Fruit fly (Drosophila melanogaster) whole organism, embryonic: ENCODE measurements around the gene CG13721.
A peak's percentile ranks its signal among the peaks of the same experiment; 100 is the strongest.

Source experiments
- Ada2b ChIP-seq: fragments of 200-800 bp; sonication (Bioruptor generic); IDR thresholded peaks from 2 replicates; pipeline ENCODE4 v1.3.6; 2022; ENCODE audit warnings: missing biosample characterization, missing genetic modification characterization
- CG10274 ChIP-seq: fragments of 200-800 bp; sonication (Bioruptor generic); optimal IDR thresholded peaks from 3 replicates; lab custom pipeline; 2017; ENCODE audit warnings: missing biosample characterization, mild to moderate bottlenecking, missing genetic modification characterization
- CG10462 ChIP-seq: fragments of 200-800 bp; sonication (Bioruptor generic); optimal IDR thresholded peaks from 2 replicates; lab custom pipeline; 2016; ENCODE audit warnings: missing biosample characterization, missing genetic modification characterization
- CG12155 ChIP-seq: fragments of 200-800 bp; sonication (Bioruptor generic); optimal IDR thresholded peaks from 3 replicates; lab custom pipeline; 2016; ENCODE audit warnings: missing biosample characterization, missing genetic modification characterization
- CG12659 ChIP-seq: fragments of 200-800 bp; sonication (Bioruptor generic); optimal IDR thresholded peaks from 3 replicates; lab custom pipeline; 2017; ENCODE audit warnings: mild to moderate bottlenecking, missing biosample characterization, missing genetic modification reagents, missing genetic modification characterization
- CG1603 ChIP-seq: fragments of 200-800 bp; sonication (Bioruptor generic); optimal IDR thresholded peaks from 2 replicates; lab custom pipeline; 2019; ENCODE audit warnings: missing biosample characterization, mild to moderate bottlenecking, missing genetic modification characterization, moderate library complexity
- CG17361 ChIP-seq: fragments of 200-800 bp; sonication (Bioruptor generic); IDR thresholded peaks from 3 replicates; pipeline ENCODE4 v1.3.6; 2022; ENCODE audit warnings: missing biosample characterization, missing genetic modification characterization
- CG18599 ChIP-seq: fragments of 200-800 bp; sonication (Bioruptor generic); optimal IDR thresholded peaks from 3 replicates; lab custom pipeline; 2017; ENCODE audit warnings: missing biosample characterization, missing genetic modification characterization, mild to moderate bottlenecking, moderate library complexity, missing genetic modification reagents
- CG2129 ChIP-seq: fragments of 200-800 bp; sonication (Bioruptor generic); IDR thresholded peaks from 2 replicates; pipeline ENCODE4 v1.3.6; 2022; ENCODE audit warnings: missing biosample characterization, missing genetic modification characterization; ENCODE audit not compliant: partially characterized antibody
- CG4707 ChIP-seq: fragments of 200-800 bp; sonication (Bioruptor generic); optimal IDR thresholded peaks from 2 replicates; lab custom pipeline; 2018; ENCODE audit warnings: missing biosample characterization, mild to moderate bottlenecking, missing genetic modification characterization, moderate library complexity
- CG7745 ChIP-seq: fragments of 200-800 bp; sonication (Bioruptor generic); optimal IDR thresholded peaks from 2 replicates; lab custom pipeline; 2018; ENCODE audit warnings: missing biosample characterization, mild to moderate bottlenecking, missing genetic modification characterization, moderate library complexity
- CG7839 ChIP-seq: fragments of 200-800 bp; sonication (Bioruptor generic); optimal IDR thresholded peaks from 3 replicates; lab custom pipeline; 2018; ENCODE audit warnings: missing biosample characterization, mild to moderate bottlenecking, missing genetic modification characterization, moderate library complexity
- CG7963 ChIP-seq: fragments of 200-800 bp; sonication (Bioruptor generic); IDR thresholded peaks from 3 replicates; pipeline ENCODE4 v1.3.6; 2022; ENCODE audit warnings: missing biosample characterization, missing genetic modification characterization; ENCODE audit not compliant: partially characterized antibody
- CG9609 ChIP-seq: fragments of 200-800 bp; sonication (Bioruptor generic); optimal IDR thresholded peaks from 3 replicates; lab custom pipeline; 2016; ENCODE audit warnings: missing biosample characterization, missing genetic modification characterization
- Dad ChIP-seq: fragments of 200-800 bp; sonication (Bioruptor generic); optimal IDR thresholded peaks from 3 replicates; lab custom pipeline; 2016; ENCODE audit warnings: missing biosample characterization, missing genetic modification characterization
- Doc3 ChIP-seq: fragments of 200-800 bp; sonication (Bioruptor generic); IDR thresholded peaks from 3 replicates; pipeline ENCODE4 v1.3.6; 2022; ENCODE audit warnings: missing biosample characterization, missing genetic modification characterization; ENCODE audit not compliant: partially characterized antibody
- Dref ChIP-seq: fragments of 200-800 bp; sonication (Bioruptor generic); IDR thresholded peaks from 2 replicates; pipeline ENCODE4 v1.3.6; 2022; ENCODE audit warnings: missing biosample characterization, missing genetic modification characterization
- Elba2 ChIP-seq: fragments of 200-800 bp; sonication (Bioruptor generic); optimal IDR thresholded peaks from 3 replicates; lab custom pipeline; 2016; ENCODE audit warnings: missing biosample characterization, missing genetic modification characterization
- HLH4C ChIP-seq: fragments of 200-800 bp; sonication (Bioruptor generic); IDR thresholded peaks from 3 replicates; pipeline ENCODE4 v1.3.6; 2022; ENCODE audit warnings: missing biosample characterization, missing genetic modification characterization; ENCODE audit not compliant: partially characterized antibody
- MTF-1 ChIP-seq: fragments of 200-800 bp; sonication (Bioruptor generic); optimal IDR thresholded peaks from 2 replicates; lab custom pipeline; 2018; ENCODE audit warnings: missing biosample characterization, mild to moderate bottlenecking, missing genetic modification characterization, borderline replicate concordance
- Mad ChIP-seq: fragments of 200-800 bp; sonication (Bioruptor generic); optimal IDR thresholded peaks from 2 replicates; lab custom pipeline; 2016; ENCODE audit warnings: missing biosample characterization, missing genetic modification characterization
- NK7.1 ChIP-seq: fragments of 200-800 bp; sonication (Bioruptor generic); optimal IDR thresholded peaks from 3 replicates; lab custom pipeline; 2016; ENCODE audit warnings: missing biosample characterization, missing genetic modification characterization
- Oli ChIP-seq: fragments of 200-800 bp; sonication (Bioruptor generic); optimal IDR thresholded peaks from 2 replicates; lab custom pipeline; 2018; ENCODE audit warnings: missing biosample characterization, mild to moderate bottlenecking, missing genetic modification characterization, moderate library complexity
- Pdp1 ChIP-seq, 2 experiments: fragments of 200-800 bp; sonication (Bioruptor generic); optimal IDR thresholded peaks; 3 replicates each; lab custom pipeline; 2016; ENCODE audit warnings: missing biosample characterization in 2 of 2, missing genetic modification characterization in 2 of 2, mild to moderate bottlenecking in 1 of 2, moderate library complexity in 1 of 2
- Rfx ChIP-seq: fragments of 200-800 bp; sonication (Bioruptor generic); IDR thresholded peaks from 2 replicates; pipeline ENCODE4 v1.3.6; 2022; ENCODE audit warnings: missing biosample characterization, missing genetic modification characterization
- Usf ChIP-seq: fragments of 200-800 bp; sonication (Bioruptor generic); optimal IDR thresholded peaks from 2 replicates; lab custom pipeline; 2017; ENCODE audit warnings: missing genotype, missing biosample characterization, missing genetic modification characterization
- Xbp1 ChIP-seq: fragments of 200-800 bp; sonication (Bioruptor generic); optimal IDR thresholded peaks from 3 replicates; lab custom pipeline; 2016; ENCODE audit warnings: missing biosample characterization, mild to moderate bottlenecking, missing genetic modification characterization
- YL-1 ChIP-seq: fragments of 200-800 bp; sonication (Bioruptor generic); optimal IDR thresholded peaks from 3 replicates; lab custom pipeline; 2017; ENCODE audit warnings: missing biosample characterization, mild to moderate bottlenecking, missing genetic modification characterization
- ab ChIP-seq: fragments of 200-800 bp; sonication (Bioruptor generic); optimal IDR thresholded peaks from 2 replicates; lab custom pipeline; 2016; ENCODE audit warnings: missing biosample characterization, missing genetic modification characterization
- ash1 ChIP-seq: fragments of 200-800 bp; sonication (Bioruptor generic); optimal IDR thresholded peaks from 2 replicates; lab custom pipeline; 2018; ENCODE audit warnings: missing biosample characterization, mild to moderate bottlenecking, missing genetic modification characterization
- az2 ChIP-seq: fragments of 200-800 bp; sonication (Bioruptor generic); optimal IDR thresholded peaks from 3 replicates; lab custom pipeline; 2016; ENCODE audit warnings: missing biosample characterization, missing genetic modification characterization
- cad ChIP-seq: fragments of >200 bp; optimal IDR thresholded peaks from 2 replicates; lab custom pipeline; 2017; ENCODE audit warnings: missing biosample characterization, missing genetic modification characterization
- chn ChIP-seq: fragments of 200-800 bp; sonication (Bioruptor generic); optimal IDR thresholded peaks from 2 replicates; lab custom pipeline; 2016; ENCODE audit warnings: missing biosample characterization, missing genetic modification characterization
- ci ChIP-seq: fragments of 200-800 bp; sonication (Bioruptor generic); IDR thresholded peaks from 3 replicates; pipeline ENCODE4 v1.3.6; 2022; ENCODE audit warnings: missing biosample characterization, missing genetic modification characterization
- corto ChIP-seq: fragments of 200-800 bp; sonication (Bioruptor generic); optimal IDR thresholded peaks from 2 replicates; lab custom pipeline; 2016; ENCODE audit warnings: missing biosample characterization, mild to moderate bottlenecking, missing genetic modification characterization, moderate library complexity
- dmrt99B ChIP-seq: fragments of 200-800 bp; sonication (Bioruptor generic); optimal IDR thresholded peaks from 2 replicates; lab custom pipeline; 2018; ENCODE audit warnings: missing biosample characterization, mild to moderate bottlenecking, missing genetic modification characterization, moderate library complexity
- gro ChIP-seq: fragments of 200-800 bp; sonication (Bioruptor generic); optimal IDR thresholded peaks from 2 replicates; lab custom pipeline; 2016; ENCODE audit warnings: missing biosample characterization, missing genetic modification characterization
- inv ChIP-seq: fragments of 200-800 bp; sonication (Bioruptor generic); IDR thresholded peaks from 2 replicates; pipeline ENCODE4 v1.3.6; 2022; ENCODE audit warnings: missing biosample characterization, missing genetic modification characterization; ENCODE audit not compliant: partially characterized antibody
- jigr1 ChIP-seq: fragments of 200-800 bp; sonication (Bioruptor generic); IDR thresholded peaks from 3 replicates; pipeline ENCODE4 v1.3.6; 2022; ENCODE audit warnings: missing biosample characterization, missing genetic modification characterization
- jing ChIP-seq: fragments of 200-800 bp; sonication (Bioruptor generic); optimal IDR thresholded peaks from 2 replicates; lab custom pipeline; 2018; ENCODE audit warnings: missing biosample characterization, mild to moderate bottlenecking, missing genetic modification characterization
- luna ChIP-seq: fragments of 200-800 bp; sonication (Bioruptor generic); optimal IDR thresholded peaks from 2 replicates; lab custom pipeline; 2016; ENCODE audit warnings: missing biosample characterization, missing genetic modification characterization
- nerfin-1 ChIP-seq: fragments of 200-800 bp; sonication (Bioruptor generic); optimal IDR thresholded peaks from 3 replicates; lab custom pipeline; 2019; ENCODE audit warnings: missing biosample characterization, mild to moderate bottlenecking, missing genetic modification characterization, moderate library complexity
- org-1 ChIP-seq: fragments of 200-800 bp; sonication (Bioruptor generic); optimal IDR thresholded peaks from 2 replicates; lab custom pipeline; 2017; ENCODE audit warnings: missing biosample characterization, missing genetic modification characterization
- pnt ChIP-seq: fragments of 200-800 bp; sonication (Bioruptor generic); optimal IDR thresholded peaks from 3 replicates; lab custom pipeline; 2016; ENCODE audit warnings: missing biosample characterization, missing genetic modification characterization
- prd ChIP-seq, 3 experiments: fragments of >200 bp in 2 of 3; fragments of 200-800 bp in 1 of 3; sonication (Bioruptor generic) in 1 of 3; optimal IDR thresholded peaks in 2 of 3; IDR thresholded peaks in 1 of 3; 2 replicates in 2 of 3; 3 replicates in 1 of 3; pipeline versions ENCODE4 v1.3.6 to Lab custom; 2017 to 2022; ENCODE audit warnings: missing biosample characterization in 1 of 3, missing genetic modification characterization in 1 of 3
- slbo ChIP-seq: fragments of 200-800 bp; sonication (Bioruptor generic); IDR thresholded peaks from 2 replicates; pipeline ENCODE4 v1.3.6; 2022; ENCODE audit warnings: missing biosample characterization, missing genetic modification characterization
- sna ChIP-seq: fragments of 200-800 bp; sonication (Bioruptor generic); IDR thresholded peaks from 2 replicates; pipeline ENCODE4 v1.3.6; 2022; ENCODE audit warnings: missing biosample characterization, missing genetic modification characterization; ENCODE audit not compliant: partially characterized antibody
- tup ChIP-seq: fragments of 200-800 bp; sonication (Bioruptor generic); optimal IDR thresholded peaks from 2 replicates; lab custom pipeline; 2016; ENCODE audit warnings: missing biosample characterization, mild to moderate bottlenecking, missing genetic modification characterization, moderate library complexity
- zen2 ChIP-seq: fragments of 200-800 bp; sonication (Bioruptor generic); IDR thresholded peaks from 3 replicates; pipeline ENCODE4 v1.3.6; 2022; ENCODE audit warnings: missing biosample characterization, missing genetic modification characterization; ENCODE audit not compliant: partially characterized antibody

The CG13721 gene

dm6 chr3L:4474946-4475470 lies 22.6 kb downstream of the CG13721 start (continued):
- peak; percentile 76 for TF ChIP-seq org-1 (GFP tag; lab: Kevin White, UChicago)
- no peak for TF ChIP-seq Dref (GFP tag; lab: Robert Waterston, UW)
- TF ChIP-seq CG2129, result no peak
- TF ChIP-seq inv (GFP tag; lab: Robert Waterston, UW), result no peak
- TF ChIP-seq dmrt99B (tag; lab: Kevin White, UChicago), result peak; percentile 72
- peak; percentile 67 for TF ChIP-seq Oli
- TF ChIP-seq CG17361 (GFP tag; lab: Robert Waterston, UW), result no peak; the same call in 2 of the 3 replicates
- TF ChIP-seq ash1 (GFP tag; lab: Kevin White, UChicago), result peak; percentile 77
- peak; percentile 69 for TF ChIP-seq CG10274 (GFP tag; lab: Kevin White, UChicago)
- no peak for TF ChIP-seq jigr1
- TF ChIP-seq CG7963 (GFP tag; lab: Robert Waterston, UW), result no peak
- peak; percentile 67 for TF ChIP-seq CG7839 (tag; lab: Kevin White, UChicago)
- TF ChIP-seq CG9609 (GFP tag; lab: Kevin White, UChicago), result peak; percentile 29
- peak; percentile 77 for TF ChIP-seq CG1603 (tag; lab: Kevin White, UChicago)
- no peak for TF ChIP-seq prd (optimal IDR thresholded peaks at IDR 0.05; lab: Kevin White, UChicago)
- no peak for TF ChIP-seq prd (GFP tag; IDR thresholded peaks at IDR 0.05; lab: Robert Waterston, UW)
- peak; percentile 90 for TF ChIP-seq CG18599 (GFP tag; lab: Kevin White, UChicago)
- TF ChIP-seq jing (GFP tag; lab: Kevin White, UChicago), result peak; percentile 36
- no peak for TF ChIP-seq slbo
- TF ChIP-seq Rfx (GFP tag; lab: Robert Waterston, UW), result peak; percentile 74
- peak; percentile 39 to 66 for TF ChIP-seq Pdp1 (GFP tag; optimal IDR thresholded peaks at IDR 0.05; lab: Kevin White, UChicago)
- no peak for TF ChIP-seq ab
- no peak for TF ChIP-seq Usf
- no peak for TF ChIP-seq Doc3 (GFP tag; lab: Robert Waterston, UW)
- peak; percentile 75 for TF ChIP-seq Xbp1 (GFP tag; lab: Kevin White, UChicago)
- TF ChIP-seq luna, result peak; percentile 45
- TF ChIP-seq zen2, result no peak
- peak; percentile 67 for TF ChIP-seq Mad (GFP tag; lab: Kevin White, UChicago)
- TF ChIP-seq YL-1, result peak; percentile 89
- TF ChIP-seq sna (GFP tag; lab: Robert Waterston, UW), result no peak
- peak; percentile 76 for TF ChIP-seq nerfin-1 (tag; lab: Kevin White, UChicago)
- peak; percentile 59 for TF ChIP-seq Dad
- TF ChIP-seq MTF-1 (GFP tag; lab: Kevin White, UChicago), result peak; percentile 96
- TF ChIP-seq Elba2 (GFP tag; lab: Kevin White, UChicago), result no peak
- TF ChIP-seq chn (GFP tag; lab: Kevin White, UChicago), result peak; percentile 50
- peak; percentile 73 for TF ChIP-seq az2 (GFP tag; lab: Kevin White, UChicago)
- TF ChIP-seq ci, result peak; percentile 98
- no peak for TF ChIP-seq pnt
- peak; percentile 34 for TF ChIP-seq tup (GFP tag; lab: Kevin White, UChicago)
- no peak for TF ChIP-seq HLH4C (GFP tag; lab: Robert Waterston, UW)
- TF ChIP-seq CG10462 (GFP tag; lab: Kevin White, UChicago), result peak; percentile 4
- TF ChIP-seq CG12155 (GFP tag; lab: Kevin White, UChicago), result peak; percentile 33
- no peak for TF ChIP-seq cad (GFP tag; lab: Kevin White, UChicago)
- no peak for TF ChIP-seq CG7745 (tag; lab: Kevin White, UChicago)
- no peak for TF ChIP-seq corto
- TF ChIP-seq CG12659 (GFP tag; lab: Kevin White, UChicago), result peak; percentile 81
- TF ChIP-seq NK7.1 (GFP tag; lab: Kevin White, UChicago), result peak; percentile 74
- TF ChIP-seq gro (GFP tag; lab: Kevin White, UChicago), result peak; percentile 83
- peak; percentile 48; the same call in 1 of the 2 replicates for TF ChIP-seq Ada2b (GFP tag; lab: Robert Waterston, UW)
- peak; percentile 94 for TF ChIP-seq CG4707 (GFP tag; lab: Kevin White, UChicago)
